Worm (Caenorhabditis elegans): ENCODE results near the gene F09E5.12.

- TF ChIP-seq ztf-11 (tag; optimal IDR thresholded peaks at IDR 0.05) (no peak), ces-1 (GFP tag; optimal IDR thresholded peaks at IDR 0.05) (peak; percentile 34), cnd-1 (tag; optimal IDR thresholded peaks at IDR 0.05) (no peak), lsy-2 (tag; optimal IDR thresholded peaks at IDR 0.05) (peak; percentile 78), nhr-76 (tag; optimal IDR thresholded peaks at IDR 0.05) (no peak), unc-62 (GFP tag; optimal IDR thresholded peaks at IDR 0.05) (peak; percentile 7), lin-13 (tag; optimal IDR thresholded peaks at IDR 0.05) (peak; percentile 75), unc-120 (tag; optimal IDR thresholded peaks at IDR 0.05; ENCODE audit: poor library complexity, severe bottlenecking) (peak; percentile 50), pha-4 (tag; optimal IDR thresholded peaks at IDR 0.05) (peak; percentile 82), elt-1 (tag; optimal IDR thresholded peaks at IDR 0.05; ENCODE audit: borderline replicate concordance, insufficient read depth) (no peak), nhr-12 (tag; optimal IDR thresholded peaks at IDR 0.05) (no peak), sem-2 (GFP tag; optimal IDR thresholded peaks at IDR 0.05) (no peak)
Measured at ce11 chrII:5389831-5390323, 19.3 kb upstream of the F09E5.12 start, which contains the start of gene ndx-6.
